Fruit fly (Drosophila melanogaster) whole organism, adult: Measurements from ENCODE around the gene CG12974.

Source experiments
- CG11617 ChIP-seq: fragments of 200-800 bp; sonication (Bioruptor generic); optimal IDR thresholded peaks from 2 replicates; lab custom pipeline; 2017; ENCODE audit warnings: mild to moderate bottlenecking, missing biosample characterization, missing genetic modification reagents, missing genetic modification characterization
- CG12768 ChIP-seq: fragments of 200-800 bp; sonication (Bioruptor generic); optimal IDR thresholded peaks from 2 replicates; lab custom pipeline; 2017; ENCODE audit warnings: missing biosample characterization, missing genetic modification characterization, mild to moderate bottlenecking, moderate library complexity, missing genetic modification reagents
- CG14711 ChIP-seq: fragments of 200-800 bp; sonication (Bioruptor generic); optimal IDR thresholded peaks from 2 replicates; lab custom pipeline; 2018; ENCODE audit warnings: missing biosample characterization, mild to moderate bottlenecking, missing genetic modification characterization, moderate library complexity
- CG1620 ChIP-seq: fragments of 200-800 bp; sonication (Bioruptor generic); optimal IDR thresholded peaks from 2 replicates; lab custom pipeline; 2016; ENCODE audit warnings: missing biosample characterization, missing genetic modification characterization
- CG33017 ChIP-seq: fragments of 200-800 bp; sonication (Bioruptor generic); optimal IDR thresholded peaks from 2 replicates; lab custom pipeline; 2018; ENCODE audit warnings: missing biosample characterization, mild to moderate bottlenecking, missing genetic modification characterization, moderate library complexity
- CG5204 ChIP-seq: fragments of 200-800 bp; sonication (Bioruptor generic); optimal IDR thresholded peaks from 2 replicates; lab custom pipeline; 2016; ENCODE audit warnings: missing biosample characterization, missing genetic modification characterization
- CG7045 ChIP-seq: fragments of 200-800 bp; sonication (Bioruptor generic); optimal IDR thresholded peaks from 2 replicates; lab custom pipeline; 2017; ENCODE audit warnings: missing biosample characterization, mild to moderate bottlenecking, missing genetic modification characterization
- CG7101 ChIP-seq: fragments of 200-800 bp; sonication (Bioruptor generic); optimal IDR thresholded peaks from 2 replicates; lab custom pipeline; 2018; ENCODE audit warnings: missing biosample characterization, mild to moderate bottlenecking, missing genetic modification characterization, moderate library complexity
- Clk ChIP-seq: fragments of 200-800 bp; sonication (Bioruptor generic); optimal IDR thresholded peaks from 2 replicates; lab custom pipeline; 2017; ENCODE audit warnings: missing biosample characterization, missing genetic modification characterization
- Crg-1 ChIP-seq: fragments of 200-800 bp; sonication (Bioruptor generic); optimal IDR thresholded peaks from 2 replicates; lab custom pipeline; 2016; ENCODE audit warnings: missing biosample characterization, missing genetic modification characterization
- Hr96 ChIP-seq: fragments of 200-800 bp; sonication (Bioruptor generic); optimal IDR thresholded peaks from 2 replicates; lab custom pipeline; 2016; ENCODE audit warnings: missing biosample characterization, missing genetic modification characterization
- Mnt ChIP-seq: fragments of 200-800 bp; sonication (Bioruptor generic); optimal IDR thresholded peaks from 2 replicates; lab custom pipeline; 2016; ENCODE audit warnings: missing biosample characterization, mild to moderate bottlenecking, missing genetic modification characterization
- bab1 ChIP-seq: fragments of 200-800 bp; sonication (Bioruptor generic); optimal IDR thresholded peaks from 3 replicates; lab custom pipeline; 2019; ENCODE audit warnings: missing biosample characterization, mild to moderate bottlenecking, missing genetic modification characterization, moderate library complexity
- cic ChIP-seq: fragments of 200-800 bp; sonication (Bioruptor generic); optimal IDR thresholded peaks from 2 replicates; lab custom pipeline; 2017; ENCODE audit warnings: missing biosample characterization, mild to moderate bottlenecking, missing genetic modification characterization, moderate library complexity
- cnc ChIP-seq, 2 experiments: fragments of >200 bp; optimal IDR thresholded peaks; 2 replicates each; lab custom pipeline; 2017
- kay ChIP-seq: fragments of 200-800 bp; sonication (Bioruptor generic); peaks from one replicate; lab custom pipeline; 2016; ENCODE audit warnings: missing biosample characterization, missing genetic modification characterization, borderline replicate concordance
- ovo ChIP-seq: fragments of 200-800 bp; sonication (Bioruptor generic); optimal IDR thresholded peaks from 2 replicates; lab custom pipeline; 2016; ENCODE audit warnings: missing biosample characterization, missing genetic modification characterization
- pad ChIP-seq: fragments of 200-800 bp; sonication (Bioruptor generic); optimal IDR thresholded peaks from 3 replicates; lab custom pipeline; 2017; ENCODE audit warnings: missing biosample characterization, missing genetic modification characterization, mild to moderate bottlenecking, moderate library complexity, missing genetic modification reagents
- tj ChIP-seq: fragments of 200-800 bp; sonication (Bioruptor generic); optimal IDR thresholded peaks from 3 replicates; lab custom pipeline; 2017; ENCODE audit warnings: missing biosample characterization, mild to moderate bottlenecking, missing genetic modification characterization, moderate library complexity
- toe ChIP-seq: fragments of 200-800 bp; sonication (Bioruptor generic); optimal IDR thresholded peaks from 2 replicates; lab custom pipeline; 2016; ENCODE audit warnings: missing biosample characterization, missing genetic modification characterization

The CG12974 gene

dm6 chr3L:21302493-21302892 is 16.7 kb upstream of the CG12974 start:
- no peak for TF ChIP-seq CG14711
- TF ChIP-seq Clk (GFP tag; lab: Kevin White, UChicago) = no peak
- no peak for TF ChIP-seq Crg-1
- TF ChIP-seq bab1 (GFP tag; lab: Kevin White, UChicago) = no peak
- no peak for TF ChIP-seq pad (GFP tag; lab: Kevin White, UChicago)

dm6 chr3L:21301737-21302487 is 16.1 kb upstream of the CG12974 start:
- no peak for TF ChIP-seq Mnt (GFP tag; lab: Kevin White, UChicago)
- no peak for TF ChIP-seq pad (GFP tag; lab: Kevin White, UChicago)
- no peak for TF ChIP-seq Clk (GFP tag; lab: Kevin White, UChicago)

dm6 chr3L:21300280-21300679 is 14.5 kb upstream of the CG12974 start, which contains the start of gene Cpr78Cc:
Gene Cpr78Cc (plus strand): TSS chr3L:21300580.
- TF ChIP-seq kay = no peak
- TF ChIP-seq CG7101 = no peak

dm6 chr3L:21299203-21299602 is 13.4 kb upstream of the CG12974 start:
- no peak for TF ChIP-seq toe (GFP tag; lab: Kevin White, UChicago)
- TF ChIP-seq Crg-1 = no peak
- TF ChIP-seq Mnt (GFP tag; lab: Kevin White, UChicago) = no peak
- TF ChIP-seq tj = no peak
- no peak for TF ChIP-seq ovo (GFP tag; lab: Kevin White, UChicago)
- no peak for TF ChIP-seq CG7101
- no peak for TF ChIP-seq CG5204 (GFP tag; lab: Kevin White, UChicago)
- no peak for TF ChIP-seq Clk (GFP tag; lab: Kevin White, UChicago)
- no peak for TF ChIP-seq CG14711
- TF ChIP-seq cic (GFP tag; lab: Kevin White, UChicago) = no peak
- TF ChIP-seq CG1620 (GFP tag; lab: Kevin White, UChicago) = no peak

dm6 chr3L:21298375-21298774 is 12.6 kb upstream of the CG12974 start, which contains the start of gene CG43702:
Gene CG43702 (plus strand): TSS chr3L:21298675.
- TF ChIP-seq CG14711 (no peak), Crg-1 (no peak), CG1620 (GFP tag; lab: Kevin White, UChicago) (no peak), CG33017 (tag; lab: Kevin White, UChicago) (no peak), CG12768 (no peak)

- TF ChIP-seq CG12768 = no peak
These were observed 11.9 kb upstream of the CG12974 start, which contains the start of gene Edg78E for dm6 chr3L:21297703-21298102. Gene Edg78E (minus strand): TSS chr3L:21297803.

- TF ChIP-seq CG14711 (no peak), Hr96 (GFP tag; lab: Kevin White, UChicago) (no peak), pad (GFP tag; lab: Kevin White, UChicago) (no peak), tj (no peak), CG7045 (GFP tag; lab: Kevin White, UChicago) (no peak), Clk (GFP tag; lab: Kevin White, UChicago) (no peak), Crg-1 (no peak), Mnt (GFP tag; lab: Kevin White, UChicago) (no peak), cnc (optimal IDR thresholded peaks at IDR 0.05; lab: Kevin White, UChicago) (no peak), cic (GFP tag; lab: Kevin White, UChicago) (no peak), toe (GFP tag; lab: Kevin White, UChicago) (no peak), ovo (GFP tag; lab: Kevin White, UChicago) (no peak), CG12768 (no peak), CG5204 (GFP tag; lab: Kevin White, UChicago) (no peak), bab1 (GFP tag; lab: Kevin White, UChicago) (no peak), kay (no peak), CG11617 (GFP tag; lab: Kevin White, UChicago) (no peak), CG7101 (no peak)
These were observed 8.4 kb upstream of the CG12974 start, which contains the start of gene Cpr78Cb for dm6 chr3L:21294202-21294601. Gene Cpr78Cb (plus strand): TSS chr3L:21294492.

dm6 chr3L:21292700-21293099 is 6.9 kb upstream of the CG12974 start, which contains the start of gene Cpr78Ca:
Gene Cpr78Ca (minus strand): TSS chr3L:21292800.
- TF ChIP-seq Mnt (GFP tag; lab: Kevin White, UChicago) (no peak), Clk (GFP tag; lab: Kevin White, UChicago) (no peak), CG7101 (no peak), toe (GFP tag; lab: Kevin White, UChicago) (no peak), ovo (GFP tag; lab: Kevin White, UChicago) (no peak), Hr96 (GFP tag; lab: Kevin White, UChicago) (no peak), CG1620 (GFP tag; lab: Kevin White, UChicago) (no peak), CG11617 (GFP tag; lab: Kevin White, UChicago) (no peak), cnc (optimal IDR thresholded peaks at IDR 0.05; lab: Kevin White, UChicago) (no peak), CG12768 (no peak), Crg-1 (no peak), CG14711 (no peak), cic (GFP tag; lab: Kevin White, UChicago) (no peak), CG5204 (GFP tag; lab: Kevin White, UChicago) (no peak), kay (no peak), CG33017 (tag; lab: Kevin White, UChicago) (no peak), CG7045 (GFP tag; lab: Kevin White, UChicago) (no peak), bab1 (GFP tag; lab: Kevin White, UChicago) (no peak)
